Worm (Caenorhabditis elegans) whole organism, late embryonic: ENCODE results near the gene clc-21.
"Not testable (repeated sequence)": the region's sequence is repeated elsewhere in the genome, so short reads cannot be mapped to it uniquely, and the experiment has no call there.

ENCODE experiments used
- lin-11 ChIP-seq: fragments of 200-800 bp; sonication (Bioruptor generic); optimal IDR thresholded peaks from 2 replicates; lab custom pipeline; 2018; ENCODE audit warnings: mild to moderate bottlenecking, missing genetic modification characterization, missing compliant biosample characterization
- nhr-11 ChIP-seq: fragments of 150-350 bp; optimal IDR thresholded peaks from 2 replicates; lab custom pipeline; 2014; ENCODE audit warnings: missing biosample characterization, missing genetic modification characterization
- sdc-2 ChIP-seq: sonication (generic microtip); optimal IDR thresholded peaks from 2 replicates; lab custom pipeline; 2016; ENCODE audit warnings: missing genotype, missing genetic modification characterization, missing compliant biosample characterization
- ztf-16 ChIP-seq: sonication (generic microtip); optimal IDR thresholded peaks from 2 replicates; lab custom pipeline; 2017; ENCODE audit warnings: missing genetic modification characterization, missing compliant biosample characterization

ce11 chrV:17456197-17456596, 39.3 kb downstream of the clc-21 start, which contains the start of gene srh-203:
- not testable (repeated sequence) for TF ChIP-seq nhr-11; ztf-16 (tag; lab: Kevin White, UChicago); lin-11 (tag; lab: Kevin White, UChicago); sdc-2 (tag; lab: Kevin White, UChicago)
